Worm (Caenorhabditis elegans): ENCODE results near the gene gln-6.

ce11 chrIV:9725468-9725985 lies 15.2 kb downstream of the gln-6 start:
- TF ChIP-seq egl-27 (tag; optimal IDR thresholded peaks at IDR 0.05) (no peak), unc-86 (tag; optimal IDR thresholded peaks at IDR 0.05) (no peak), nhr-84 (tag; optimal IDR thresholded peaks at IDR 0.05) (no peak)
